Worm (Caenorhabditis elegans) whole organism, midembryonic: Measurements from ENCODE around the gene sru-40.

ENCODE experiments used
- T22C8.4 ChIP-seq: fragments of 200-800 bp; sonication (Bioruptor generic); IDR thresholded peaks from 2 replicates; pipeline ENCODE4 v1.3.6; 2022; ENCODE audit warnings: missing genetic modification characterization, missing compliant biosample characterization
- med-1 ChIP-seq: sonication (generic microtip); optimal IDR thresholded peaks from 2 replicates; lab custom pipeline; 2017; ENCODE audit warnings: missing genetic modification characterization, mild to moderate bottlenecking, missing compliant biosample characterization, antibody characterized with exemption, missing genetic modification reagents; ENCODE audit not compliant: insufficient read depth
- ref-1 ChIP-seq: fragments of 200-800 bp; sonication (Bioruptor generic); conservative IDR thresholded peaks from 2 replicates; pipeline ENCODE4 v1.3.6; 2022; ENCODE audit warnings: missing genetic modification reagents, missing genetic modification characterization, missing compliant biosample characterization

DNA sequence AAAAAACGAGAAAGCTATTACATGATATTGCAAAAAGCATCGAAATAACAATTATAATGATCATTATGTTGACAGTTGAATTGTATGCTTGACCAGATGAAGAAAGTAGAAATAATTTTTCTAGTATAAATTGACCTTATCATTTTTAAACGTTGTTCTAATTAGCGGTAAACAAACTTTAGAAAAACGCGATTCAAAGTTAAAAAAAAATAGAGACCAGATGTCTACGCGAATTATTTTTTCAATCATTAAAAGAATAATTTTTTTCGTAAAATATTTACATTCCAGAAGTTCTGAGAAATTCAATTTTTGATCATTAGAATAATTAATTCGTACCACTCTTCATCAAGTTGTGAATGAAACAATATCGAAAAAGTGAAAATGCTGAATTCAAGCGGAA is 31.8 kb downstream of the sru-40 start, which contains the start of gene F46B6.10:
- TF ChIP-seq ref-1 (GFP tag; lab: Robert Waterston, UW) (no peak), T22C8.4 (GFP tag; lab: Robert Waterston, UW) (no peak), med-1 (GFP tag; lab: Kevin White, UChicago) (no peak)
